Worm (Caenorhabditis elegans): Measurements from ENCODE around the gene ZC395.5.

ZC395.5 gene

DNA sequence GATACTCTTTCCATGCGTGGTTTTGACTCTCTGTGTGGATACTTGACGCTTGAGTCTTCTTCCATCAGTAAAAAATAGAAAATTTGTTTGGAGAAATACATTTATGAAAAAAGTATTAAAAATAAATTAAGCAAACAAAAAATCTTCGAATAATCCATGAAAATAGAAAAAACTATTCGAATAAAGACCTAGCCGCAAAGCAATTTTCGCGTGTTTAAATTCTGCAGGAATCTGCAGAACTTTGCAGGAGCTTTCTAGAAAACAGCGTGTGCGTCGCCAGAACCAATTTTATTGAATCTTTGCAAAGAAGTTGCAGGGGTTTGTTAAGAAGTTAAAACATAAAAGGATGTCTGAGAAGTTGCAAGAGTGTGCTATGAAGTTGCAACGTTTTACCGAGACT is 18.6 kb downstream of the ZC395.5 start, which contains the start of gene ZC395.11:
TSS of gene ZC395.11 (minus strand) at position 101 of the 400 bp plus-strand sequence.
- TF ChIP-seq nhr-12 (tag; optimal IDR thresholded peaks at IDR 0.05) (no peak), snpc-4 (tag; optimal IDR thresholded peaks at IDR 0.05) (no peak), ces-1 (GFP tag; optimal IDR thresholded peaks at IDR 0.05) (no peak), elt-3 (tag; optimal IDR thresholded peaks at IDR 0.05) (no peak), nhr-2 (tag; optimal IDR thresholded peaks at IDR 0.05) (no peak), ztf-11 (tag; optimal IDR thresholded peaks at IDR 0.05) (no peak), sem-2 (GFP tag; optimal IDR thresholded peaks at IDR 0.05) (no peak), unc-120 (tag; optimal IDR thresholded peaks at IDR 0.05; ENCODE audit: poor library complexity, severe bottlenecking) (no peak), bed-3 (GFP tag; optimal IDR thresholded peaks at IDR 0.05) (no peak), lin-32 (GFP tag; optimal IDR thresholded peaks at IDR 0.05) (no peak), nhr-76 (tag; optimal IDR thresholded peaks at IDR 0.05) (no peak)

DNA sequence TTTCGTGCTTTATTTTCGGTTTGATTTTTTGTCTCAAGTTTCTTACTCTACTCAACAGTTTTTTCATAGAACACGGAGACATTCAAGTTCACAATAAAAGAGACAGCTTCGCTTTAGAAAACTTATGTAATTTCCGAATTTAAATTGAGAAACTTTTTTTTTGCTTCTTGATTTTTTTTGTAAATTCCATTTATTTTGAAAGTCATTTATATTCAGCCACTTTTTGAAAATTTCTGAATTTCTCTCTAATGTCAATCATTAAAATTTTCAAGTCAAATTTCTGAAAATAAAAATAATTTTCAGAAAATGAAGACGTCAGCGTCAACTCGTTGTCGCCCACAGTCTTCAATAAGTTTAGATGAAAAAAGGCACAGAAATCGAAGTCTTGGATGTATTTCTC is 20.2 kb downstream of the ZC395.5 start, which contains the start of gene T15B12.1:
TSS of gene T15B12.1 (plus strand) at position 301 of the 400 bp plus-strand sequence.
- TF ChIP-seq ceh-83 (GFP tag; optimal IDR thresholded peaks at IDR 0.05) (no peak), drap-1 (GFP tag; optimal IDR thresholded peaks at IDR 0.05) (no peak), cnd-1 (tag; optimal IDR thresholded peaks at IDR 0.05) (no peak), pha-4 (tag; optimal IDR thresholded peaks at IDR 0.05) (no peak), lsy-2 (tag; optimal IDR thresholded peaks at IDR 0.05) (no peak), nhr-2 (tag; optimal IDR thresholded peaks at IDR 0.05) (no peak), mls-2 (tag; optimal IDR thresholded peaks at IDR 0.05) (no peak), zip-8 (tag; optimal IDR thresholded peaks at IDR 0.05) (no peak), unc-39 (tag; optimal IDR thresholded peaks at IDR 0.05) (no peak), elt-1 (tag; optimal IDR thresholded peaks at IDR 0.05; ENCODE audit: borderline replicate concordance, insufficient read depth) (no peak), snpc-4 (tag; optimal IDR thresholded peaks at IDR 0.05) (no peak), unc-120 (tag; optimal IDR thresholded peaks at IDR 0.05; ENCODE audit: poor library complexity, severe bottlenecking) (no peak), blmp-1 (tag; optimal IDR thresholded peaks at IDR 0.05) (no peak), nhr-76 (tag; optimal IDR thresholded peaks at IDR 0.05) (no peak), unc-62 (GFP tag; optimal IDR thresholded peaks at IDR 0.05) (no peak), hlh-1 (tag; optimal IDR thresholded peaks at IDR 0.05) (no peak)

DNA sequence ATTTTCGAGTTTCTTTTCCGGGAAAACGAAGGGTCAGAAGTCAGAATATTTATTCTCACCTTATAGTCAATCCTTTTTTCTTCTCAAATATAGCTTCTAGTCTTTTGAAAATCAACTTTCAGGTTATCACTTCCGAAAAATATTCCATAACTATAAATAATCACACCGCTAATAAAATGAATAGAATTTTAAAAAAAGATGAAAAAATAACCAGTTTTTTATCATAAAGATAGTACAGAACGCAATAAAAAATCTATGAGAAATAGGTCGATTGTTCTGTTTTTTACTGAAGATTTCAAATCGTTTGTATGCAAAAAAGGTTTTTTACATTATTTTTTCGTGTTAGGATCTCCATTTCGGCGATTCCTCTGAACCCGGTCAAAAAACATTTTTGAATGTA is 22.6 kb downstream of the ZC395.5 start:
- TF ChIP-seq flh-1 (GFP tag; optimal IDR thresholded peaks at IDR 0.05) (no peak), unc-62 (GFP tag; optimal IDR thresholded peaks at IDR 0.05) (no peak)

DNA sequence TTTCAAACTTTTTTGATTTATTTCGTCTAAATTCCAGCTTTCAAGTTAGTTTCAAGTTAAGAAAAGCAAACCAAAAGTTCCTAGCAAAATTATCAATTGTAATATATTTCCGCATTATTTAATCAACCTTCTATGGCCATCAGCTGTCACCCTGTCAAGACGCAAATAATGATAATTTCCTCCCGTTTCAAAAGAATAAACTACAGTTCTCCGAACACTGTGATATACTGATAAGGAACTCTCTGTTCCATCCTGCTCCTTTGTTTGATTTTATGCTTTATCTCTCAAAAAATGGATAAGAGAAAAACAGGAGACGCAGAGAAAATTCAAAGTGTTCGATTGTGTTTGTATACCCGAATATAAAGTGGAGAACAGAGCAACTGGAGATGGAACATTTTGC is 23.6 kb downstream of the ZC395.5 start:
- TF ChIP-seq ceh-83 (GFP tag; optimal IDR thresholded peaks at IDR 0.05) = no peak
- no peak for TF ChIP-seq mab-5 (tag; optimal IDR thresholded peaks at IDR 0.05)
- no peak for TF ChIP-seq bed-3 (GFP tag; optimal IDR thresholded peaks at IDR 0.05)
- no peak for TF ChIP-seq elt-1 (tag; optimal IDR thresholded peaks at IDR 0.05; ENCODE audit: borderline replicate concordance, insufficient read depth)
- TF ChIP-seq nhr-237 (tag; optimal IDR thresholded peaks at IDR 0.05) = no peak
- no peak for TF ChIP-seq pha-4 (tag; optimal IDR thresholded peaks at IDR 0.05)
- no peak for TF ChIP-seq cnd-1 (tag; optimal IDR thresholded peaks at IDR 0.05)
- TF ChIP-seq ceh-39 (tag; optimal IDR thresholded peaks at IDR 0.05) = no peak
- no peak for TF ChIP-seq unc-120 (tag; optimal IDR thresholded peaks at IDR 0.05; ENCODE audit: poor library complexity, severe bottlenecking)

DNA sequence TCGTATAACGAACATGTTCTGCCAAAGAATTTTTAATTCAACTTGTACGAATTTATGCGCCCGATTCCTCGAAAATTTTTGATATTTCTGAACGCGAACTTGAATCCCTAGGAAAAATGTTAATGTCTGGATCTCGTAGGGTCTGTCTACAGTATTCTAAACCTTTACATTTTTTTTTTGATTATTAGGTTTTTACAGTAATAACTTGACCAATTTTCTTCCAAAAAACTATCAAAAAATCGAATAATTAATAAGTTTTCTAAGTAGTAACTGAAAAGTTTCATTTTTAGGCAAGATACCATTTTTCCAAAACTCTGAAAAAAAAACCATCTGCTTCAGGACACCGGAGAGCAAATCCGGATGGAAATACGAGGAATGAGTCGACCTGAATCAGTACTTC is 26.6 kb downstream of the ZC395.5 start:
- TF ChIP-seq drap-1 (GFP tag; optimal IDR thresholded peaks at IDR 0.05) (no peak), nhr-12 (tag; optimal IDR thresholded peaks at IDR 0.05) (no peak), nhr-76 (tag; optimal IDR thresholded peaks at IDR 0.05) (no peak), unc-39 (tag; optimal IDR thresholded peaks at IDR 0.05) (no peak), lsy-2 (tag; optimal IDR thresholded peaks at IDR 0.05) (no peak), elt-3 (tag; optimal IDR thresholded peaks at IDR 0.05) (no peak), bed-3 (GFP tag; optimal IDR thresholded peaks at IDR 0.05) (no peak), mab-5 (tag; optimal IDR thresholded peaks at IDR 0.05) (no peak), zip-8 (tag; optimal IDR thresholded peaks at IDR 0.05) (no peak), ceh-43 (GFP tag; optimal IDR thresholded peaks at IDR 0.05) (no peak), hlh-1 (tag; optimal IDR thresholded peaks at IDR 0.05) (no peak)

DNA sequence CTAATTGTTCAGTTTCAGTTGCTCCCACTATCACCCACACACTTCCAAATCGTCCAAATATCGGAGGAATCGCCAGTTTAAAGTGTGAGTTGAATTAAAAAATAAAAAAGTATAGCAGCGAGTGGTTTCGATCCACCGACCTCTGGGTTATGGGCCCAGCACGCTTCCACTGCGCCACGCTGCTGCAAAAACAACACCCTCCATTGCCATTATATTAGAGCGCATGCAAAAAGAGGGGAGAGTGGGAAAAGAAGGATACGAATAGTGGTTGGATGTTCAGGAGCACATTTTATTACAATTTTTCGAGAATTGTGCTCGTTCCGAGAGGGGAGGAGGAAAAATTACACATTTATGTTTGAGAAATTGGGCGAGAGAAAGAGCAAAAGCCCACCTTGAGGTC is 27.2 kb downstream of the ZC395.5 start:
- TF ChIP-seq mep-1 (tag; optimal IDR thresholded peaks at IDR 0.05) (peak; percentile 35), pha-4 (tag; optimal IDR thresholded peaks at IDR 0.05) (peak; percentile 38), nhr-2 (tag; optimal IDR thresholded peaks at IDR 0.05) (no peak), lin-32 (GFP tag; optimal IDR thresholded peaks at IDR 0.05) (peak; percentile 77), ceh-43 (GFP tag; optimal IDR thresholded peaks at IDR 0.05) (peak; percentile 88), mab-5 (tag; optimal IDR thresholded peaks at IDR 0.05) (no peak), ceh-83 (GFP tag; optimal IDR thresholded peaks at IDR 0.05) (peak; percentile 92), drap-1 (GFP tag; optimal IDR thresholded peaks at IDR 0.05) (peak; percentile 91), snpc-4 (tag; optimal IDR thresholded peaks at IDR 0.05) (no peak), unc-62 (GFP tag; optimal IDR thresholded peaks at IDR 0.05) (peak; percentile 65), cnd-1 (tag; optimal IDR thresholded peaks at IDR 0.05) (peak; percentile 90), bed-3 (GFP tag; optimal IDR thresholded peaks at IDR 0.05) (peak; percentile 80), elt-1 (tag; optimal IDR thresholded peaks at IDR 0.05; ENCODE audit: borderline replicate concordance, insufficient read depth) (no peak), nhr-12 (tag; optimal IDR thresholded peaks at IDR 0.05) (no peak), ztf-11 (tag; optimal IDR thresholded peaks at IDR 0.05) (peak; percentile 28), nhr-76 (tag; optimal IDR thresholded peaks at IDR 0.05) (peak; percentile 51), zip-8 (tag; optimal IDR thresholded peaks at IDR 0.05) (no peak), mls-2 (tag; optimal IDR thresholded peaks at IDR 0.05) (peak; percentile 95), lin-13 (tag; optimal IDR thresholded peaks at IDR 0.05) (no peak), unc-120 (tag; optimal IDR thresholded peaks at IDR 0.05; ENCODE audit: poor library complexity, severe bottlenecking) (peak; percentile 89), nhr-28 (tag; optimal IDR thresholded peaks at IDR 0.05) (peak; percentile 27), sptf-1 (tag; optimal IDR thresholded peaks at IDR 0.05) (peak; percentile 95), sem-2 (GFP tag; optimal IDR thresholded peaks at IDR 0.05) (peak; percentile 83), tbx-8 (GFP tag; optimal IDR thresholded peaks at IDR 0.05) (peak; percentile 80), M03D4.4 (tag; optimal IDR thresholded peaks at IDR 0.05) (peak; percentile 93), lsy-2 (tag; optimal IDR thresholded peaks at IDR 0.05) (peak; percentile 10), ham-2 (GFP tag; optimal IDR thresholded peaks at IDR 0.05) (peak; percentile 79), elt-3 (tag; optimal IDR thresholded peaks at IDR 0.05) (no peak)
